Worm (Caenorhabditis elegans): ENCODE measurements around the gene C47E12.2.

Gene C47E12.2

DNA sequence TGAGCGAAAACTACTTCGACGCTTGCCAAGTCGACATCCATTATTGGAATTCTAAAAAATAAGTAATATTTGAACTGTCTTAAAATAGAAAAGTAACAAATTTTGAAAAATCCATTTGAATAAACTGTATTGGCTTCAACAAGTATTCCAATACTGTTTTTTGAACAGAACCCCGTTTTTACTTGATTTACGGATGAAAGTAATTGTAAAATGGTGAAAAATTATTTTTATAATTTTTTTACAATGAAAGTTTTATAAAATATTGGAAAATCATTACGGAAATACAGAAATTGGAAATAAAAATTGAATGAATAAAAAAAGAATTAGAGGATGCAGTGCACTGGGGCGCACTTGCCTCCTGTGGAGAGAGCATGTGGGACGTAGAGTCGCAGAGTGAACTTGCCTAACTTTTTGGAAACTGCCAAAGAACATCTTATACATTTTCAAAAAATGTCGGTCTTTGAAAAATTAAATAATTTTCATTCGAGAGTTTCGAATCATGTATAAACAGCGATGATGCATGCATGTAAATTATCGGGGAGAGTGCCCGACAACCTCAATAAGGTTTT is 21.0 kb downstream of the C47E12.2 start, which contains the start of gene rrp-1:
TSS of gene rrp-1 (minus strand) at position 51 of the 569 bp plus-strand sequence.
- peak; percentile 36; the same call in 1 of the 2 replicates for TF ChIP-seq mcd-1 (GFP tag; IDR thresholded peaks at IDR 0.05)
- TF ChIP-seq zfh-2 (GFP tag; conservative IDR thresholded peaks at IDR 0.05): no peak
- no peak for TF ChIP-seq ets-4 (GFP tag; optimal IDR thresholded peaks at IDR 0.05)
- TF ChIP-seq Y79H2A.3 (GFP tag; conservative IDR thresholded peaks at IDR 0.05): no peak
- no peak for TF ChIP-seq hsf-1 (GFP tag; IDR thresholded peaks at IDR 0.05)
- peak; percentile 87 for TF ChIP-seq hmg-1.2 (GFP tag; IDR thresholded peaks at IDR 0.05)
- TF ChIP-seq attf-3 (GFP tag; conservative IDR thresholded peaks at IDR 0.05): no peak
- TF ChIP-seq tbp1 (GFP tag; optimal IDR thresholded peaks at IDR 0.05): no peak

DNA sequence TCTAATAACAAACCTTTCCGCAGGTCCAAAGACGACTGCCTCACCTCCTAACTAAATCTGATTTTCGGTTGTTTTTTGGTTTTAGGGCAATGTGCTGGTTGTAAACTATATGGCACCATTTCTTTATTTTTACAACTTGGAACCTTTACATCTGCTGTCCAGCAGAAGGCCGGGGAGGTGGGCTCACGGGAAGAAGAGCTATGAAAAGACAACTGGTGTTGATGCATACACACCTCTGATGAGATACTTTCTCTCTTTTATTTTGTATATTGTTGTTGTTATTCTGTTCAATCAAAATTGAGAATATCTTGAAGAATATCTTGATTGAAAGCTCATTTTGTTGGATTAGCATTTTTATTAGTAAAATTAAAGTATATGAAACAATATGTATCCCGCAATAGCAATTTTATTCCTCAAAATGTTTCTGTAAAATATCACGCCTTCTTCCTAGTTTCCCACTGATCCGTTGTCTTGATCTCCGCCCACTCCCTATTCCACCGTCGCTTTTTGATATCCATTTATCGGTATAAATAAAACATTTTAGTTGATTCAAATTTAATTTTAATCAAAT is 25.6 kb downstream of the C47E12.2 start, which contains the start of gene dhp-2:
TSS of gene dhp-2 (plus strand) at position 521 of the 571 bp plus-strand sequence.
- TF ChIP-seq gei-17 (GFP tag; optimal IDR thresholded peaks at IDR 0.05) (no peak), dox-1 (GFP tag; IDR thresholded peaks at IDR 0.05) (no peak), ztf-3 (GFP tag; optimal IDR thresholded peaks at IDR 0.05) (no peak), D2030.7 (GFP tag; IDR thresholded peaks at IDR 0.05) (no peak)

ce11 chrIV:9976284-9976683 is 27.0 kb downstream of the C47E12.2 start, which contains the start of gene C47E12.14:
Gene C47E12.14 (minus strand): TSS chrIV:9976384.
- TF ChIP-seq T26A5.8 (tag; optimal IDR thresholded peaks at IDR 0.05): no peak
- TF ChIP-seq him-1 (tag; optimal IDR thresholded peaks at IDR 0.05): no peak
- no peak for TF ChIP-seq hlh-12 (tag; optimal IDR thresholded peaks at IDR 0.05)
- TF ChIP-seq zfh-2 (GFP tag; conservative IDR thresholded peaks at IDR 0.05): no peak
- no peak for TF ChIP-seq akir-1 (GFP tag; optimal IDR thresholded peaks at IDR 0.05)
- no peak for TF ChIP-seq hmg-20 (GFP tag; IDR thresholded peaks at IDR 0.05)
- TF ChIP-seq madf-10 (tag; optimal IDR thresholded peaks at IDR 0.05): no peak
- no peak for TF ChIP-seq let-526 (GFP tag; IDR thresholded peaks at IDR 0.05)
- no peak for TF ChIP-seq F23B12.7 (tag; optimal IDR thresholded peaks at IDR 0.05; ENCODE audit: insufficient read depth)
- TF ChIP-seq hrde-1 (tag; optimal IDR thresholded peaks at IDR 0.05; ENCODE audit: borderline replicate concordance): no peak
- TF ChIP-seq egl-18 (GFP tag; IDR thresholded peaks at IDR 0.05): no peak
- no peak for TF ChIP-seq lsl-1 (GFP tag; optimal IDR thresholded peaks at IDR 0.05)
- no peak for TF ChIP-seq athp-1 (tag; optimal IDR thresholded peaks at IDR 0.05)
- TF ChIP-seq nhr-179 (tag; optimal IDR thresholded peaks at IDR 0.05): no peak

- TF ChIP-seq F55B11.4 (tag; optimal IDR thresholded peaks at IDR 0.05; ENCODE audit: borderline replicate concordance, insufficient read depth): no peak
- no peak for TF ChIP-seq ets-4 (GFP tag; optimal IDR thresholded peaks at IDR 0.05)
- TF ChIP-seq akir-1 (GFP tag; optimal IDR thresholded peaks at IDR 0.05): no peak
- TF ChIP-seq Y79H2A.3 (GFP tag; conservative IDR thresholded peaks at IDR 0.05): no peak
- TF ChIP-seq dpl-1 (GFP tag; optimal IDR thresholded peaks at IDR 0.05): no peak
- no peak for TF ChIP-seq let-607 (tag; optimal IDR thresholded peaks at IDR 0.05)
- TF ChIP-seq dpff-1 (tag; optimal IDR thresholded peaks at IDR 0.05): no peak
- TF ChIP-seq ztf-22 (GFP tag; optimal IDR thresholded peaks at IDR 0.05): no peak
- TF ChIP-seq ccch-3 (GFP tag; optimal IDR thresholded peaks at IDR 0.05): no peak
- TF ChIP-seq lin-40 (tag; optimal IDR thresholded peaks at IDR 0.05): no peak
- TF ChIP-seq chd-7 (tag; optimal IDR thresholded peaks at IDR 0.05): no peak
- TF ChIP-seq D2030.7 (GFP tag; IDR thresholded peaks at IDR 0.05): no peak
- no peak for TF ChIP-seq C17E4.6 (GFP tag; IDR thresholded peaks at IDR 0.05)
- TF ChIP-seq aptf-2 (GFP tag; conservative IDR thresholded peaks at IDR 0.05): no peak
- TF ChIP-seq nhr-179 (tag; optimal IDR thresholded peaks at IDR 0.05): no peak
- TF ChIP-seq F52B5.7 (tag; optimal IDR thresholded peaks at IDR 0.05): no peak
- no peak for TF ChIP-seq K11D2.4 (GFP tag; IDR thresholded peaks at IDR 0.05)
These were observed 28.9 kb downstream of the C47E12.2 start, which contains the start of gene C47E12.9 for ce11 chrIV:9974392-9974791. Gene C47E12.9 (plus strand): TSS chrIV:9974692.

Data from whole organism, young adult.